Worm (Caenorhabditis elegans) whole organism, L4 larva: ENCODE results near the gene unc-33.

Source experiments
- F26F4.8 ChIP-seq: fragments of 200-800 bp; sonication (Bioruptor generic); conservative IDR thresholded peaks from 2 replicates; pipeline ENCODE4 v1.3.6; 2022; ENCODE audit warnings: missing genetic modification characterization, missing compliant biosample characterization
- T20F7.1 ChIP-seq: fragments of 200-800 bp; sonication (Bioruptor generic); optimal IDR thresholded peaks from 2 replicates; lab custom pipeline; 2018; ENCODE audit warnings: mild to moderate bottlenecking, missing genetic modification characterization, missing compliant biosample characterization
- T26A8.4 ChIP-seq: fragments of 200-800 bp; sonication (Bioruptor generic); IDR thresholded peaks from 2 replicates; pipeline ENCODE4 v1.3.6; 2022; ENCODE audit warnings: missing genetic modification characterization, missing compliant biosample characterization
- aly-2 ChIP-seq: sonication (generic microtip); optimal IDR thresholded peaks from 2 replicates; lab custom pipeline; 2018; ENCODE audit warnings: missing biosample characterization, missing genetic modification characterization
- arid-1 ChIP-seq: fragments of 200-800 bp; sonication (Bioruptor generic); conservative IDR thresholded peaks from 2 replicates; pipeline ENCODE4 v1.3.6; 2022; ENCODE audit warnings: missing genetic modification reagents, missing genetic modification characterization, missing compliant biosample characterization
- ceh-28 ChIP-seq: fragments of 150-350 bp; optimal IDR thresholded peaks from 2 replicates; lab custom pipeline; 2014; ENCODE audit warnings: missing biosample characterization, missing genetic modification reagents, missing genetic modification characterization
- ceh-32 ChIP-seq: sonication (generic microtip); optimal IDR thresholded peaks from 2 replicates; lab custom pipeline; 2016; ENCODE audit warnings: mild to moderate bottlenecking, missing genetic modification characterization, missing compliant biosample characterization; ENCODE audit not compliant: poor library complexity
- ceh-44 ChIP-seq: fragments of 200-800 bp; sonication (Bioruptor generic); IDR thresholded peaks from 2 replicates; pipeline ENCODE4 v1.3.6; 2022; ENCODE audit warnings: missing genetic modification reagents, missing genetic modification characterization, missing compliant biosample characterization
- ceh-62 ChIP-seq: sonication (generic microtip); optimal IDR thresholded peaks from 2 replicates; lab custom pipeline; 2017; ENCODE audit warnings: missing biosample characterization, missing genetic modification characterization
- daf-12 ChIP-seq: fragments of 150-350 bp; optimal IDR thresholded peaks from 2 replicates; lab custom pipeline; 2014; ENCODE audit warnings: missing biosample characterization, missing genetic modification reagents, missing genetic modification characterization
- daf-19 ChIP-seq: fragments of 200-800 bp; sonication (Bioruptor generic); conservative IDR thresholded peaks from 2 replicates; pipeline ENCODE4 v1.3.6; 2022; ENCODE audit warnings: missing genetic modification characterization, missing compliant biosample characterization
- daf-8 ChIP-seq: fragments of 200-800 bp; sonication (Bioruptor generic); IDR thresholded peaks from 2 replicates; pipeline ENCODE4 v1.3.6; 2022; ENCODE audit warnings: missing genetic modification characterization, missing compliant biosample characterization
- dpl-1 ChIP-seq: fragments of 150-350 bp; optimal IDR thresholded peaks from 2 replicates; lab custom pipeline; 2014; ENCODE audit warnings: missing biosample characterization, missing genetic modification reagents, missing genetic modification characterization
- duxl-1 ChIP-seq: sonication (generic microtip); optimal IDR thresholded peaks from 2 replicates; lab custom pipeline; 2016; ENCODE audit warnings: mild to moderate bottlenecking, missing genetic modification characterization, moderate library complexity, missing compliant biosample characterization; ENCODE audit not compliant: poor library complexity
- fkh-10 ChIP-seq: fragments of 150-350 bp; optimal IDR thresholded peaks from 2 replicates; lab custom pipeline; 2014; ENCODE audit warnings: missing biosample characterization, missing genetic modification reagents, missing genetic modification characterization
- hlh-11 ChIP-seq: fragments of 200-800 bp; sonication (Bioruptor generic); optimal IDR thresholded peaks from 2 replicates; lab custom pipeline; 2018; ENCODE audit warnings: mild to moderate bottlenecking, missing genetic modification characterization, missing compliant biosample characterization
- hlh-30 ChIP-seq: sonication (generic microtip); optimal IDR thresholded peaks from 2 replicates; lab custom pipeline; 2017; ENCODE audit warnings: antibody characterized with exemption, mild to moderate bottlenecking, missing genetic modification characterization, missing compliant biosample characterization; ENCODE audit not compliant: insufficient read depth
- jun-1 ChIP-seq: fragments of 150-350 bp; optimal IDR thresholded peaks from 2 replicates; lab custom pipeline; 2014; ENCODE audit warnings: missing biosample characterization, missing genetic modification reagents, missing genetic modification characterization
- lin-1 ChIP-seq: fragments of 200-800 bp; sonication (Bioruptor generic); IDR thresholded peaks from 2 replicates; pipeline ENCODE4 v1.3.6; 2022; ENCODE audit warnings: missing genetic modification reagents, missing genetic modification characterization, missing compliant biosample characterization
- lin-29 ChIP-seq: fragments of 200-800 bp; sonication (Bioruptor generic); IDR thresholded peaks from 2 replicates; pipeline ENCODE4 v1.3.6; 2022; ENCODE audit warnings: missing genetic modification reagents, missing genetic modification characterization, missing compliant biosample characterization
- lin-38 ChIP-seq: fragments of 200-800 bp; sonication (Bioruptor generic); IDR thresholded peaks from 2 replicates; pipeline ENCODE4 v1.3.6; 2022; ENCODE audit warnings: missing genetic modification reagents, missing genetic modification characterization, missing compliant biosample characterization
- lsy-2 ChIP-seq, 2 experiments: fragments of 150-350 bp in 1 of 2; sonication (generic microtip) in 1 of 2; optimal IDR thresholded peaks; 2 replicates each; lab custom pipeline; 2014 to 2017; ENCODE audit warnings: missing biosample characterization in 2 of 2, missing genetic modification characterization in 2 of 2
- madf-9 ChIP-seq: fragments of 200-800 bp; sonication (Bioruptor generic); conservative IDR thresholded peaks from 2 replicates; pipeline ENCODE4 v1.3.6; 2022; ENCODE audit warnings: missing genetic modification reagents, missing genetic modification characterization, missing compliant biosample characterization
- nhr-11 ChIP-seq: fragments of 150-350 bp; optimal IDR thresholded peaks from 2 replicates; lab custom pipeline; 2014; ENCODE audit warnings: missing biosample characterization, missing genetic modification characterization
- nhr-237 ChIP-seq: sonication (generic microtip); optimal IDR thresholded peaks from 2 replicates; lab custom pipeline; 2017; ENCODE audit warnings: missing biosample characterization, missing genetic modification characterization
- nhr-42 ChIP-seq: fragments of 200-800 bp; sonication (Bioruptor generic); IDR thresholded peaks from 2 replicates; pipeline ENCODE4 v1.3.6; 2022; ENCODE audit warnings: missing genetic modification characterization, missing compliant biosample characterization
- nhr-48 ChIP-seq: sonication (generic microtip); optimal IDR thresholded peaks from 2 replicates; lab custom pipeline; 2016; ENCODE audit warnings: mild to moderate bottlenecking, missing genetic modification characterization, missing compliant biosample characterization
- nhr-6 ChIP-seq: fragments of 150-350 bp; optimal IDR thresholded peaks from 2 replicates; lab custom pipeline; 2014; ENCODE audit warnings: missing biosample characterization, missing genetic modification characterization
- nhr-76 ChIP-seq: fragments of 150-350 bp; optimal IDR thresholded peaks from 2 replicates; lab custom pipeline; 2014; ENCODE audit warnings: missing biosample characterization, missing genetic modification characterization
- php-3 ChIP-seq: fragments of 200-800 bp; sonication (Bioruptor generic); IDR thresholded peaks from 2 replicates; pipeline ENCODE4 v1.3.6; 2022; ENCODE audit warnings: missing genetic modification reagents, missing genetic modification characterization, missing compliant biosample characterization
- rbr-2 ChIP-seq: sonication (generic microtip); optimal IDR thresholded peaks from 2 replicates; lab custom pipeline; 2016; ENCODE audit warnings: missing genotype, missing genetic modification characterization, missing compliant biosample characterization
- sdz-12 ChIP-seq: fragments of 200-800 bp; sonication (Bioruptor generic); optimal IDR thresholded peaks from 2 replicates; lab custom pipeline; 2018; ENCODE audit warnings: mild to moderate bottlenecking, missing genetic modification characterization, missing compliant biosample characterization
- snpc-1.2 ChIP-seq: fragments of 200-800 bp; sonication (Bioruptor generic); IDR thresholded peaks from 2 replicates; pipeline ENCODE4 v1.3.6; 2022; ENCODE audit warnings: missing genetic modification reagents, missing genetic modification characterization, missing compliant biosample characterization
- spr-3 ChIP-seq: fragments of 200-800 bp; sonication (Bioruptor generic); optimal IDR thresholded peaks from 2 replicates; lab custom pipeline; 2018; ENCODE audit warnings: mild to moderate bottlenecking, missing genetic modification characterization, missing compliant biosample characterization
- tra-1 ChIP-seq: fragments of 200-800 bp; sonication (Bioruptor generic); IDR thresholded peaks from 2 replicates; pipeline ENCODE4 v1.3.6; 2022; ENCODE audit warnings: missing genetic modification reagents, missing genetic modification characterization, missing compliant biosample characterization
- unc-62 ChIP-seq, 3 experiments: fragments of 150-350 bp in 1 of 3; sonication (generic microtip); optimal IDR thresholded peaks in 2 of 3; peaks in 1 of 3; 1 replicate in 1 of 3; 2 replicates in 2 of 3; lab custom pipeline; 2014 to 2017; ENCODE audit warnings: missing biosample characterization in 3 of 3, missing genetic modification characterization in 3 of 3, missing genetic modification reagents in 3 of 3, missing genotype in 1 of 3
- zip-11 ChIP-seq: fragments of 200-800 bp; sonication (Bioruptor generic); IDR thresholded peaks from 2 replicates; pipeline ENCODE4 v1.3.6; 2022; ENCODE audit warnings: missing genetic modification characterization, missing compliant biosample characterization
- ztf-11 ChIP-seq: fragments of 150-350 bp; optimal IDR thresholded peaks from 2 replicates; lab custom pipeline; 2014; ENCODE audit warnings: missing biosample characterization, missing genetic modification characterization

Gene unc-33

DNA sequence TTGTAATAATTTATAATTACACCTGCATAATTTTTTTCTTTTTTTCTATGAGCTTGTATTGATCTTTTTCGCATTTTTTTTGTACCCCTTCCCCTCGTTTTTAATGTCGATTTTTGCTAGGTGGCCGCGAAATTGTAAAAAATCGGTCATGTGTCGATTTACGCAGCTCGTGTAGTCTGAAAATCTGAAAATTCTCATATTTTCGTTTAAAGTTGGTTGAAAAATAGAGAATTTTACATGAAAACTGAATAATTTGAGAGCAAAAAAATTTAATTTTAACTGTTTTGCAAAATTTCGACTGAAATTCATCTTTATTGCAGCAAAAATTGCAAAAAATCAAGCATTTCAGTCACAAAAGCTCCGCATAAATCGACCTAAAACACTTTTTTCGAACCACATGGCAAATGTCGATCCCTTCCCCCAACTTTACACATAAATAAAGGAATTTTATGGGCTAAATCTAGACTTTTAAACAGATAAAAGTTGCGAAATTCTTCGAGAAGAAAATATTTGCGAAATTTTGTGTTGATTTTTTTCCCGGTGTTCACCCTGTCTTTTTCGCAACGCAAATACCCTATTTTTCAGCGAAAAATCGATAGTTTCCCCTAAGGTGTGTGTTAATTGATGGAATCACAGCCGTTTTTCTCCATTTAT, 9.6 kb downstream of the unc-33 start:
- TF ChIP-seq lsy-2 (tag; optimal IDR thresholded peaks at IDR 0.05; lab: Kevin White, UChicago) (no peak), unc-62 (GFP tag; optimal IDR thresholded peaks at IDR 0.05 in 1 of 2; lab: Kevin White, UChicago) (peak in 1 of 2 experiments; percentile 82), unc-62 (tag; optimal IDR thresholded peaks at IDR 0.05; lab: Kevin White, UChicago) (no peak)

DNA sequence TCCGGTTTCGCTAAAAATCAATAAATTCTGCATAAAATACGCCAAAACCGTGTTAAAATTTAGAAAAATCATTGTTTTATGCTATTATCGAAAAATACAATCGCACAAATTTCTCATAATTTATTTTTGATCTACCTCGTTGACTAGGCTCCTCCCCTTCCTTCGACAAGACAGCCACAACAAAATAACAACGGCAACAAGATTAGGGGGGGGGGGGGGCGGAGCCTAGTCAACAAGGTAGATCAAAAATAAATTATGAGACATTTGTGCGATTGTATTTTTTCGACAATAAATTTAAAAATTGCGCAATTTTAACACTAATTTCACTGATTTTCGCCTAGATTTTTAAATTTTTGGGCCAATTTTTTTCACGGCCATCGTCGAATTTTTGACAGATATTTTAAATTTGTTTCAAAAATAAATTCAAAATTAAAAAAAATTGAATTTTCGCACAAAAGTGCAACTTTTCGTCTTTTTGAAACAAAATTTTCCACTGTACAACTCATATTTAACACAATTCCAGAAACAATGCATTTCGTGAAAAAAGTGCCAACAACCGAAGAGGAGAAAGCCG, 10.2 kb downstream of the unc-33 start, which contains the start of gene M57.2:
Gene M57.2, plus strand, starts transcription at position 524 of the 574 bp plus-strand sequence.
- TF ChIP-seq T26A8.4 (GFP tag; lab: Robert Waterston, UW) (no peak), nhr-237 (no peak), lin-1 (no peak), nhr-48 (no peak), tra-1 (GFP tag; lab: Robert Waterston, UW) (no peak), duxl-1 (tag; lab: Kevin White, UChicago) (no peak), zip-11 (GFP tag; lab: Robert Waterston, UW) (no peak), daf-12 (no peak), arid-1 (GFP tag; lab: Robert Waterston, UW) (no peak), ceh-28 (tag; lab: Kevin White, UChicago) (no peak)

DNA sequence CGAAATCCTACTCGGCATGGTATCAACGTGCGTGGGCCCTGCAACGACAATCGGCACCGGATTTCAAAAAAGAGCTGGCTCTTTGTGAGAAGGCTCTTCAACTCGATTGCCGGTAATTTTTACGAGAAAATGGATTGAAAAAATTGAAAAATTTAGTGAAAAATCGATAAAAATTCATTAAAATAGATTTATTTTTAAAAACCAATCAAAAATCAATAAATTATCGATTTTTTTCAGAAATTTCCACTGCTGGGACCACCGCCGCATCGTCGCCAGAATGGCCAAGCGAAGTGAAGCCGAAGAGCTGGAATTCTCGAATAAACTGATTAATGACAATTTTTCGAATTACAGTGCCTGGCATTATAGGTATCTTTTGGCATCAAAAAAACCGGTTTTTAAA, 11.2 kb downstream of the unc-33 start:
- TF ChIP-seq ceh-28 (tag; lab: Kevin White, UChicago) (peak; percentile 67), lin-29 (GFP tag; lab: Robert Waterston, UW) (no peak), unc-62 (GFP tag; optimal IDR thresholded peaks at IDR 0.05 in 1 of 2; lab: Kevin White, UChicago) (peak in 1 of 2 experiments; percentile 40), unc-62 (tag; optimal IDR thresholded peaks at IDR 0.05; lab: Kevin White, UChicago) (no peak), T20F7.1 (GFP tag; lab: Kevin White, UChicago) (no peak), nhr-76 (tag; lab: Kevin White, UChicago) (no peak), hlh-11 (tag; lab: Kevin White, UChicago) (no peak)

DNA sequence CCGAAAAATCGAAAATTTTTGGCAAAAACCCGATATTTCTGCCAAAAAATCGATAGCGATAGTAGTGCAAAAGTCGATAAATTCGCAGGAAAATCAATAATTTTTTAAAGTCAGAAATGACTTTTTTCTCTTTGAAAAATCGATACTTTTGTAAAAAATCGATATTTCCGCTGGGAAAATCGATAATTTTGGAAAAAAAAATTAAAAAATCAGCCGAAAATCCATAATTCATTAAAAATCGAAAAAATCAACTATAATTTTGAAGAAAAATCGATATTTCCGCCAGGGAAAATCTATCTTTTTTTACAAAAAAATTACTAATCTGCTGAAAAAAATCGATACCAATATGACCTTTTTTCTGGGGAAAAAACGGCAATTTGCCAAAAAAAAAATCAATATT, 14.8 kb downstream of the unc-33 start:
- TF ChIP-seq ceh-28 (tag; lab: Kevin White, UChicago) (peak; percentile 92), daf-19 (GFP tag; lab: Robert Waterston, UW) (no peak)

DNA sequence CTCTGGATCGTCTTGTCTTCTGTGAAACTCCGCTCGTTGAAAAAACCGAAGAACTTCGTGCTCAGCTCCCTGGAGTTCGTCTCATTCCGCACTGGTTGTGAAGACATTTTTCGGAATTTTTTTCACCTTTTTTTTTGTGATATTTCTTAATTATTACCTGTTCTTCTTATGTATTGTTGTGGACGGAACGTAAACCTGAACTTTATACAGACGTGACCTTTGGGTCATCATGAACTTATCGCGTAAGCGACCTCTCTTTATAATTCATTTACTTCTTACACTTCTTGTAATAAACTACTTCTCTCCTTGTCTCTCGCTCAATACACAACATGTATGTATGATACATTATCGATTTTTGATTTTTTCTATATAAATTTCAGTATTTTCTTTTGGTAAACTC, 15.5 kb downstream of the unc-33 start, which contains the start of gene M57.1:
Gene M57.1, plus strand, starts transcription at position 301 of the 400 bp plus-strand sequence.
- TF ChIP-seq spr-3 (GFP tag; lab: Kevin White, UChicago) (no peak), nhr-11 (tag; lab: Kevin White, UChicago) (no peak), daf-8 (no peak), F26F4.8 (GFP tag; lab: Robert Waterston, UW) (no peak), hlh-30 (tag; lab: Kevin White, UChicago) (no peak), ztf-11 (tag; lab: Kevin White, UChicago) (no peak)

DNA sequence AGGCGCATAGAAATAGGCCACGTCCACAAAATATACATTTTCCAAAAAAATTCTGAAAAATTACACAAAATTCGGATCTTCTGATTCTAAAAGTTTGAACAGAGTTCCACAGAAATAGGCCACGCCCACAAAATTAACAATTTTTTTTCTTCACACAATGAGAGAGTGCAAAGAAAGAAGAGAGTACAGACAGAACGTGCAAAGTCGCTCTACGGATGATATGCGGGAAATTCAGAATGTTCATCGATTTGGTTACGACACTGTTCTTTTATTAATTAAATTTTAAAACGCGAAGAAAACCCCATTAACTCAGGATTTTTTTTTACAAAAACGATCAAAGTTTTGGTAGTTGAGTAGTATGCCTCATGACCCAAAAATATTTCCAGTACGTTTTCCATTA, 16.3 kb downstream of the unc-33 start:
- TF ChIP-seq lin-1 (no peak), lin-29 (GFP tag; lab: Robert Waterston, UW) (no peak), ceh-62 (tag; lab: Kevin White, UChicago) (no peak), T20F7.1 (GFP tag; lab: Kevin White, UChicago) (no peak), nhr-76 (tag; lab: Kevin White, UChicago) (no peak), snpc-1.2 (GFP tag; lab: Robert Waterston, UW) (no peak), lsy-2 (tag; optimal IDR thresholded peaks at IDR 0.05; lab: Kevin White, UChicago) (peak in 1 of 2 experiments; percentile 37), aly-2 (tag; lab: Kevin White, UChicago) (no peak), madf-9 (GFP tag; lab: Robert Waterston, UW) (no peak), php-3 (GFP tag; lab: Robert Waterston, UW) (no peak), jun-1 (tag; lab: Kevin White, UChicago) (no peak), rbr-2 (no peak), dpl-1 (GFP tag; lab: Kevin White, UChicago) (peak; percentile 34), fkh-10 (GFP tag; lab: Kevin White, UChicago) (no peak), sdz-12 (GFP tag; lab: Kevin White, UChicago) (no peak), nhr-6 (tag; lab: Kevin White, UChicago) (no peak), nhr-42 (GFP tag; lab: Robert Waterston, UW) (no peak), unc-62 (GFP tag; optimal IDR thresholded peaks at IDR 0.05 in 1 of 2; lab: Kevin White, UChicago) (no peak), unc-62 (tag; optimal IDR thresholded peaks at IDR 0.05; lab: Kevin White, UChicago) (no peak), ceh-32 (no peak), lin-38 (GFP tag; lab: Robert Waterston, UW) (peak; percentile 73), ceh-44 (GFP tag; lab: Robert Waterston, UW) (no peak)
